Worm (Caenorhabditis elegans) whole organism, young adult: Measurements from ENCODE around the gene let-99.

Experiments used
- B0019.2 ChIP-seq: fragments of 200-800 bp; sonication (Bioruptor generic); conservative IDR thresholded peaks from 2 replicates; pipeline ENCODE4 v1.3.6; 2022; ENCODE audit warnings: missing genetic modification reagents, missing genetic modification characterization, missing compliant biosample characterization
- B0035.1 ChIP-seq: sonication (generic microtip); optimal IDR thresholded peaks from 2 replicates; lab custom pipeline; 2016; ENCODE audit warnings: missing genetic modification characterization, mild to moderate bottlenecking, missing compliant biosample characterization, missing genotype, missing genetic modification reagents
- B0261.1 ChIP-seq: sonication (generic microtip); optimal IDR thresholded peaks from 2 replicates; lab custom pipeline; 2016; ENCODE audit warnings: mild to moderate bottlenecking, missing genetic modification characterization, moderate library complexity, missing compliant biosample characterization
- C06A6.2 ChIP-seq: fragments of 200-800 bp; sonication (Bioruptor generic); conservative IDR thresholded peaks from 2 replicates; pipeline ENCODE4 v1.3.6; 2022; ENCODE audit warnings: missing genetic modification characterization, missing compliant biosample characterization
- F49E8.2 ChIP-seq: sonication (generic microtip); optimal IDR thresholded peaks from 3 replicates; lab custom pipeline; 2017; ENCODE audit warnings: missing genetic modification characterization, mild to moderate bottlenecking, missing compliant biosample characterization, antibody characterized with exemption, moderate library complexity; ENCODE audit not compliant: insufficient read depth
- F52B5.7 ChIP-seq: sonication (generic microtip); optimal IDR thresholded peaks from 2 replicates; lab custom pipeline; 2016; ENCODE audit warnings: mild to moderate bottlenecking, missing genetic modification characterization, missing compliant biosample characterization
- F55B11.4 ChIP-seq: sonication (generic microtip); optimal IDR thresholded peaks from 2 replicates; lab custom pipeline; 2016; ENCODE audit warnings: missing compliant biosample characterization, missing genetic modification characterization, borderline replicate concordance; ENCODE audit not compliant: insufficient read depth
- F57A8.1 ChIP-seq: fragments of 200-800 bp; sonication (Bioruptor generic); optimal IDR thresholded peaks from 2 replicates; lab custom pipeline; 2018; ENCODE audit warnings: mild to moderate bottlenecking, missing genetic modification characterization, moderate library complexity, missing compliant biosample characterization
- K11D2.4 ChIP-seq: fragments of 200-800 bp; sonication (Bioruptor generic); IDR thresholded peaks from 2 replicates; pipeline ENCODE4 v1.3.6; 2022; ENCODE audit warnings: missing genetic modification reagents, missing genetic modification characterization, missing compliant biosample characterization
- K12H6.12 ChIP-seq: fragments of 200-800 bp; sonication (Bioruptor generic); optimal IDR thresholded peaks from 2 replicates; lab custom pipeline; 2018; ENCODE audit warnings: mild to moderate bottlenecking, missing genetic modification characterization, missing compliant biosample characterization
- T07F8.4 ChIP-seq: sonication (generic microtip); optimal IDR thresholded peaks from 2 replicates; lab custom pipeline; 2016; ENCODE audit warnings: mild to moderate bottlenecking, missing genetic modification characterization, moderate library complexity, missing compliant biosample characterization
- T26A5.8 ChIP-seq: sonication (generic microtip); optimal IDR thresholded peaks from 2 replicates; lab custom pipeline; 2016; ENCODE audit warnings: missing genetic modification characterization, missing compliant biosample characterization
- Y95B8A.8 ChIP-seq: fragments of 200-800 bp; sonication (Bioruptor generic); IDR thresholded peaks from 2 replicates; pipeline ENCODE4 v1.3.6; 2022; ENCODE audit warnings: missing genetic modification reagents, missing genetic modification characterization, missing compliant biosample characterization
- ama-1 ChIP-seq, 3 experiments: fragments of 150-350 bp in 1 of 3; sonication (generic microtip) in 2 of 3; optimal IDR thresholded peaks; 2 replicates each; lab custom pipeline; 2014 to 2018; ENCODE audit warnings: missing biosample characterization in 2 of 3, missing genetic modification characterization in 2 of 3, missing genetic modification reagents in 2 of 3
- ceh-79 ChIP-seq: sonication (generic microtip); optimal IDR thresholded peaks from 2 replicates; lab custom pipeline; 2017; ENCODE audit warnings: mild to moderate bottlenecking, missing genetic modification characterization, missing compliant biosample characterization
- ceh-91 ChIP-seq: fragments of 200-800 bp; sonication (Bioruptor generic); IDR thresholded peaks from 2 replicates; pipeline ENCODE4 v1.3.6; 2022; ENCODE audit warnings: missing genetic modification reagents, missing genetic modification characterization, missing compliant biosample characterization
- dox-1 ChIP-seq: fragments of 200-800 bp; sonication (Bioruptor generic); IDR thresholded peaks from 2 replicates; pipeline ENCODE4 v1.3.6; 2022; ENCODE audit warnings: missing genetic modification reagents, missing genetic modification characterization, missing compliant biosample characterization
- gei-17 ChIP-seq: fragments of 200-800 bp; sonication (Bioruptor generic); optimal IDR thresholded peaks from 2 replicates; lab custom pipeline; 2018; ENCODE audit warnings: mild to moderate bottlenecking, missing genetic modification characterization, missing compliant biosample characterization
- lag-1 ChIP-seq: fragments of 200-800 bp; sonication (Bioruptor generic); IDR thresholded peaks from 2 replicates; pipeline ENCODE4 v1.3.6; 2022; ENCODE audit warnings: missing genetic modification reagents, missing genetic modification characterization, missing compliant biosample characterization
- lin-26 ChIP-seq: fragments of 200-800 bp; sonication (Bioruptor generic); IDR thresholded peaks from 2 replicates; pipeline ENCODE4 v1.3.6; 2022; ENCODE audit warnings: missing genetic modification reagents, missing genetic modification characterization, missing compliant biosample characterization
- lin-40 ChIP-seq: sonication (generic microtip); optimal IDR thresholded peaks from 2 replicates; lab custom pipeline; 2016; ENCODE audit warnings: missing genetic modification characterization, mild to moderate bottlenecking, missing compliant biosample characterization, missing genotype, missing genetic modification reagents
- madf-3 ChIP-seq: fragments of 200-800 bp; sonication (Bioruptor generic); IDR thresholded peaks from 2 replicates; pipeline ENCODE4 v1.3.6; 2022; ENCODE audit warnings: missing genetic modification reagents, missing genetic modification characterization, missing compliant biosample characterization
- nfya-2 ChIP-seq: fragments of 200-800 bp; sonication (Bioruptor generic); IDR thresholded peaks from 2 replicates; pipeline ENCODE4 v1.3.6; 2022; ENCODE audit warnings: missing genetic modification reagents, missing genetic modification characterization, missing compliant biosample characterization
- nhr-120 ChIP-seq: fragments of 200-800 bp; sonication (Bioruptor generic); IDR thresholded peaks from 2 replicates; pipeline ENCODE4 v1.3.6; 2022; ENCODE audit warnings: missing genetic modification characterization, missing compliant biosample characterization
- nhr-80 ChIP-seq: sonication (generic microtip); optimal IDR thresholded peaks from 2 replicates; lab custom pipeline; 2016; ENCODE audit warnings: missing genetic modification characterization, missing compliant biosample characterization
- nhr-90 ChIP-seq: sonication (generic microtip); optimal IDR thresholded peaks from 2 replicates; lab custom pipeline; 2016; ENCODE audit warnings: missing genotype, mild to moderate bottlenecking, missing genetic modification characterization, missing compliant biosample characterization
- rpc-1 ChIP-seq, 2 experiments: fragments of 150-350 bp in 1 of 2; sonication (generic microtip) in 1 of 2; optimal IDR thresholded peaks; 2 replicates each; lab custom pipeline; 2014 to 2018; ENCODE audit warnings: missing biosample characterization in 1 of 2, missing genetic modification characterization in 1 of 2, missing genetic modification reagents in 1 of 2, missing genotype in 1 of 2
- sdz-38 ChIP-seq: sonication (generic microtip); optimal IDR thresholded peaks from 2 replicates; lab custom pipeline; 2016; ENCODE audit warnings: missing genotype, missing genetic modification characterization, missing compliant biosample characterization
- snpc-1.3 ChIP-seq: sonication (generic microtip); optimal IDR thresholded peaks from 2 replicates; lab custom pipeline; 2017; ENCODE audit warnings: missing genetic modification characterization, mild to moderate bottlenecking, missing compliant biosample characterization, antibody characterized with exemption, moderate library complexity, missing genotype, missing genetic modification reagents; ENCODE audit not compliant: insufficient read depth
- somi-1 ChIP-seq: fragments of 200-800 bp; sonication (Bioruptor generic); optimal IDR thresholded peaks from 2 replicates; lab custom pipeline; 2018; ENCODE audit warnings: mild to moderate bottlenecking, missing genetic modification characterization, missing compliant biosample characterization
- sptf-2 ChIP-seq: fragments of 200-800 bp; sonication (Bioruptor generic); optimal IDR thresholded peaks from 2 replicates; lab custom pipeline; 2018; ENCODE audit warnings: mild to moderate bottlenecking, missing genetic modification characterization, missing compliant biosample characterization
- tbp1 ChIP-seq: fragments of 200-800 bp; sonication (Bioruptor generic); optimal IDR thresholded peaks from 2 replicates; lab custom pipeline; 2018; ENCODE audit warnings: mild to moderate bottlenecking, missing genetic modification characterization, missing compliant biosample characterization
- tlf-1 ChIP-seq: fragments of 200-800 bp; sonication (Bioruptor generic); optimal IDR thresholded peaks from 2 replicates; lab custom pipeline; 2018; ENCODE audit warnings: mild to moderate bottlenecking, missing genetic modification characterization, missing compliant biosample characterization
- unc-130 ChIP-seq: sonication (generic microtip); optimal IDR thresholded peaks from 2 replicates; lab custom pipeline; 2016; ENCODE audit warnings: missing genetic modification reagents, missing genetic modification characterization, missing compliant biosample characterization
- xnd-1 ChIP-seq: sonication (generic microtip); optimal IDR thresholded peaks from 2 replicates; lab custom pipeline; 2016; ENCODE audit warnings: missing genotype, missing genetic modification reagents, missing genetic modification characterization, missing compliant biosample characterization
- ztf-22 ChIP-seq: fragments of 200-800 bp; sonication (Bioruptor generic); optimal IDR thresholded peaks from 2 replicates; lab custom pipeline; 2018; ENCODE audit warnings: mild to moderate bottlenecking, missing genetic modification characterization, moderate library complexity, missing compliant biosample characterization
- ztf-26 ChIP-seq: sonication (generic microtip); optimal IDR thresholded peaks from 2 replicates; lab custom pipeline; 2017; ENCODE audit warnings: missing genetic modification characterization, missing compliant biosample characterization

let-99 gene

DNA sequence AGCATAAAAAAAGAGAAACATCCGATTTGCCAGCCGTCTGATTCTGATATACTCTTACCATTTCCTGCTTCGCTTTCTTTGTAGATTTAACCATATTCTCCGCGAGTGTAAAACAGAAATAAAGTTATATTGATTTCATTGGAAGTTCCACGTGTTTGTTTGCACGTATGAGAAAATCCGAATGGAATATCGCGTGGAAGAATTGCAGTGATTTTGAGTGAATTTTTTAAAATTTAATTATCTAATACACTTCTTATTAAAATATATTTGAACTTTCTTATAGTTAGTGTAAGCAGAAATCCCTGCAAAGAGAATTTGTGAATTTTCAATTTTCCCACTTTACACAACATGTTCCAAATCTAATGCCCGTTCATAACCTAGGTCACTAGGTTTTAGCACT lies 36.6 kb upstream of the let-99 start, which contains the start of gene F53B2.5:
F53B2.5 (minus strand) TSS at position 101 of the 400 bp plus-strand sequence.
- no peak for TF ChIP-seq madf-3
- no peak for TF ChIP-seq T07F8.4 (tag; lab: Kevin White, UChicago)
- no peak for TF ChIP-seq nhr-120 (GFP tag; lab: Robert Waterston, UW)
- TF ChIP-seq lin-40 (tag; lab: Kevin White, UChicago): no peak
- no peak for TF ChIP-seq snpc-1.3 (tag; lab: Kevin White, UChicago)
- TF ChIP-seq nhr-80: no peak
- TF ChIP-seq F55B11.4 (tag; lab: Kevin White, UChicago): no peak
- no peak for TF ChIP-seq T26A5.8 (tag; lab: Kevin White, UChicago)
- TF ChIP-seq B0019.2 (GFP tag; lab: Robert Waterston, UW): no peak
- TF ChIP-seq F57A8.1 (GFP tag; lab: Kevin White, UChicago): no peak
- TF ChIP-seq gei-17 (GFP tag; lab: Kevin White, UChicago): no peak
- TF ChIP-seq somi-1 (GFP tag; lab: Kevin White, UChicago): no peak
- TF ChIP-seq unc-130 (GFP tag; lab: Kevin White, UChicago): no peak
- TF ChIP-seq B0035.1 (tag; lab: Kevin White, UChicago): no peak
- TF ChIP-seq nhr-90 (tag; lab: Kevin White, UChicago): no peak
- no peak for TF ChIP-seq tbp1 (GFP tag; lab: Kevin White, UChicago)

DNA sequence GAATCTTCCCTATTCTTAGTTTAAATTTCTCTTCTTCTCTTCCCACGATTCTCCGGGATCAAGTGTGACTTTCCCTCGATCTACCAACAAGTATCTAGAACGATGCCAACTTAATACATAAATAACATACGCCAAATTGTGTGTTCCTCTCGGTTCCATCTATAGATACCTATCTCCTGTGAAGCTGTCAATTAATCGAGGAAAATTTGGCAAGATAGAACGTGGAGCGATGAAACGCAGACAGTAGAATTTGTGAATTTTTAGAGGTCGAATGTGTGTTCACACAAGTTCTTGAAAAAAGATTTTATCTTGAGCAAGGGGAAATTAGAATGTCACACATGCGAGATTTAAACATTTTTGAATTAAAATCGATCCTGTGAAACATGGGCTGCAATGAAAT lies 36.2 kb upstream of the let-99 start:
- no peak for TF ChIP-seq ama-1 (optimal IDR thresholded peaks at IDR 0.05; lab: Kevin White, UChicago)
- no peak for TF ChIP-seq ama-1 (GFP tag; optimal IDR thresholded peaks at IDR 0.05; lab: Kevin White, UChicago)
- TF ChIP-seq B0019.2 (GFP tag; lab: Robert Waterston, UW): no peak
- no peak for TF ChIP-seq F52B5.7 (tag; lab: Kevin White, UChicago)
- TF ChIP-seq lin-26 (GFP tag; lab: Robert Waterston, UW): no peak
- no peak for TF ChIP-seq F49E8.2 (tag; lab: Kevin White, UChicago)
- no peak for TF ChIP-seq nhr-120 (GFP tag; lab: Robert Waterston, UW)
- TF ChIP-seq gei-17 (GFP tag; lab: Kevin White, UChicago): no peak
- TF ChIP-seq rpc-1 (optimal IDR thresholded peaks at IDR 0.05; lab: Kevin White, UChicago): no peak
- no peak for TF ChIP-seq rpc-1 (tag; optimal IDR thresholded peaks at IDR 0.05; lab: Kevin White, UChicago)
- TF ChIP-seq nhr-90 (tag; lab: Kevin White, UChicago): no peak
- TF ChIP-seq tlf-1 (GFP tag; lab: Kevin White, UChicago): no peak
- no peak for TF ChIP-seq B0035.1 (tag; lab: Kevin White, UChicago)
- TF ChIP-seq C06A6.2: no peak
- no peak for TF ChIP-seq ztf-26 (tag; lab: Kevin White, UChicago)
- no peak for TF ChIP-seq ztf-22 (GFP tag; lab: Kevin White, UChicago)
- no peak for TF ChIP-seq nfya-2 (GFP tag; lab: Robert Waterston, UW)
- no peak for TF ChIP-seq ceh-79 (tag; lab: Kevin White, UChicago)
- TF ChIP-seq, all 124 proteins: peak for 0

ce11 chrIV:12536358-12536757 lies 31.3 kb upstream of the let-99 start:
- TF ChIP-seq sdz-38 (tag; lab: Kevin White, UChicago) (no peak), B0261.1 (tag; lab: Kevin White, UChicago) (no peak), xnd-1 (tag; lab: Kevin White, UChicago) (no peak), K11D2.4 (GFP tag; lab: Robert Waterston, UW) (no peak), Y95B8A.8 (GFP tag; lab: Robert Waterston, UW) (no peak), nhr-120 (GFP tag; lab: Robert Waterston, UW) (no peak), sptf-2 (GFP tag; lab: Kevin White, UChicago) (no peak), tlf-1 (GFP tag; lab: Kevin White, UChicago) (no peak), ceh-91 (GFP tag; lab: Robert Waterston, UW) (no peak), lag-1 (GFP tag; lab: Robert Waterston, UW) (no peak), dox-1 (no peak), K12H6.12 (tag; lab: Kevin White, UChicago) (no peak), B0019.2 (GFP tag; lab: Robert Waterston, UW) (no peak)
